Worm (Caenorhabditis elegans) whole organism, L1 larva: Measurements from ENCODE around the gene pafo-1.
A peak's percentile ranks its signal among the peaks of the same experiment; 100 is the strongest.

ENCODE experiments used
- C04F5.9 ChIP-seq: sonication (generic microtip); optimal IDR thresholded peaks from 2 replicates; lab custom pipeline; 2016; ENCODE audit warnings: missing genetic modification characterization, missing compliant biosample characterization
- C16A3.4 ChIP-seq: fragments of 150-350 bp; optimal IDR thresholded peaks from 2 replicates; lab custom pipeline; 2014; ENCODE audit warnings: missing biosample characterization, missing genetic modification characterization
- blmp-1 ChIP-seq: fragments of 150-350 bp; optimal IDR thresholded peaks from 2 replicates; lab custom pipeline; 2014; ENCODE audit warnings: missing biosample characterization, missing genetic modification characterization
- ceh-63 ChIP-seq: fragments of 200-800 bp; sonication (Bioruptor generic); optimal IDR thresholded peaks from 2 replicates; lab custom pipeline; 2018; ENCODE audit warnings: mild to moderate bottlenecking, missing genetic modification characterization, missing compliant biosample characterization
- dpl-1 ChIP-seq, 3 experiments: fragments of 150-350 bp in 2 of 3; sonication (generic microtip) in 1 of 3; optimal IDR thresholded peaks; 2 replicates each; lab custom pipeline; 2014 to 2017; ENCODE audit warnings: missing biosample characterization in 3 of 3, missing genetic modification characterization in 3 of 3, missing genetic modification reagents in 3 of 3
- dsc-1 ChIP-seq: sonication (generic microtip); optimal IDR thresholded peaks from 2 replicates; lab custom pipeline; 2016; ENCODE audit warnings: mild to moderate bottlenecking, missing genetic modification characterization, missing compliant biosample characterization
- efl-1 ChIP-seq, 4 experiments: fragments of 150-350 bp; optimal IDR thresholded peaks in 3 of 4; peaks in 1 of 4; 1 replicate in 1 of 4; 2 replicates in 3 of 4; lab custom pipeline; 2014; ENCODE audit warnings: missing biosample characterization in 2 of 4, missing genetic modification characterization in 2 of 4, missing genetic modification reagents in 2 of 4
- egl-13 ChIP-seq: sonication (generic microtip); optimal IDR thresholded peaks from 2 replicates; lab custom pipeline; 2016; ENCODE audit warnings: missing genotype, missing genetic modification reagents, missing genetic modification characterization, missing compliant biosample characterization
- elt-2 ChIP-seq: sonication (generic microtip); optimal IDR thresholded peaks from 2 replicates; lab custom pipeline; 2016; ENCODE audit warnings: missing genetic modification characterization, mild to moderate bottlenecking, inconsistent platforms, missing compliant biosample characterization, missing genetic modification reagents
- elt-3 ChIP-seq, 6 experiments: fragments of 150-350 bp in 1 of 6; sonication (generic microtip); optimal IDR thresholded peaks; 2 replicates each; lab custom pipeline; 2017 to 2018; ENCODE audit warnings: missing biosample characterization in 6 of 6, missing genetic modification characterization in 6 of 6, inconsistent platforms in 1 of 6
- fkh-8 ChIP-seq: sonication (generic microtip); optimal IDR thresholded peaks from 2 replicates; lab custom pipeline; 2016; ENCODE audit warnings: mild to moderate bottlenecking, missing genetic modification characterization, missing compliant biosample characterization
- fos-1 ChIP-seq: fragments of 150-350 bp; optimal IDR thresholded peaks from 2 replicates; lab custom pipeline; 2014; ENCODE audit warnings: missing biosample characterization, missing genetic modification characterization
- hlh-4 ChIP-seq: sonication (generic microtip); optimal IDR thresholded peaks from 2 replicates; lab custom pipeline; 2016; ENCODE audit warnings: mild to moderate bottlenecking, missing genetic modification characterization, missing compliant biosample characterization
- irx-1 ChIP-seq: sonication (generic microtip); optimal IDR thresholded peaks from 2 replicates; lab custom pipeline; 2016; ENCODE audit warnings: missing genetic modification characterization, missing compliant biosample characterization
- jun-1 ChIP-seq: fragments of 150-350 bp; optimal IDR thresholded peaks from 2 replicates; lab custom pipeline; 2014; ENCODE audit warnings: missing biosample characterization, missing genetic modification reagents, missing genetic modification characterization
- lin-14 ChIP-seq: fragments of 200-800 bp; sonication (Bioruptor generic); optimal IDR thresholded peaks from 2 replicates; lab custom pipeline; 2018; ENCODE audit warnings: mild to moderate bottlenecking, missing genetic modification characterization, moderate library complexity, missing compliant biosample characterization
- lin-35 ChIP-seq, 2 experiments: fragments of 150-350 bp; optimal IDR thresholded peaks; 2 replicates each; lab custom pipeline; 2014; ENCODE audit warnings: missing biosample characterization in 2 of 2, missing genetic modification characterization in 2 of 2, missing genetic modification reagents in 2 of 2
- lsy-2 ChIP-seq, 2 experiments: fragments of 150-350 bp; optimal IDR thresholded peaks; 2 replicates each; lab custom pipeline; 2014; ENCODE audit warnings: missing biosample characterization in 2 of 2, missing genetic modification characterization in 2 of 2
- mdl-1 ChIP-seq, 2 experiments: fragments of 150-350 bp; optimal IDR thresholded peaks; 2 replicates each; lab custom pipeline; 2014 to 2017; ENCODE audit warnings: missing biosample characterization in 2 of 2, missing genetic modification characterization in 2 of 2, inconsistent platforms in 1 of 2
- mep-1 ChIP-seq: fragments of 150-350 bp; optimal IDR thresholded peaks from 2 replicates; lab custom pipeline; 2014; ENCODE audit warnings: missing biosample characterization, missing genetic modification characterization
- nhr-12 ChIP-seq: sonication (generic microtip); optimal IDR thresholded peaks from 2 replicates; lab custom pipeline; 2017; ENCODE audit warnings: missing biosample characterization, missing genetic modification characterization
- nhr-19 ChIP-seq: fragments of 200-800 bp; sonication (Bioruptor generic); conservative IDR thresholded peaks from 2 replicates; pipeline ENCODE4 v1.3.6; 2022; ENCODE audit warnings: missing genetic modification characterization, missing compliant biosample characterization
- nhr-20 ChIP-seq: sonication (generic microtip); optimal IDR thresholded peaks from 2 replicates; lab custom pipeline; 2016; ENCODE audit warnings: mild to moderate bottlenecking, missing genetic modification characterization, missing compliant biosample characterization
- nhr-47 ChIP-seq: sonication (generic microtip); optimal IDR thresholded peaks from 2 replicates; lab custom pipeline; 2016; ENCODE audit warnings: mild to moderate bottlenecking, missing genetic modification characterization, moderate library complexity, missing compliant biosample characterization
- nhr-71 ChIP-seq: sonication (generic microtip); optimal IDR thresholded peaks from 2 replicates; lab custom pipeline; 2016; ENCODE audit warnings: mild to moderate bottlenecking, missing genetic modification characterization, moderate library complexity, missing compliant biosample characterization
- nhr-85 ChIP-seq: sonication (generic microtip); peaks from one replicate; lab custom pipeline; 2016; ENCODE audit warnings: missing genetic modification characterization, inconsistent platforms, missing compliant biosample characterization
- rnt-1 ChIP-seq: sonication (generic microtip); optimal IDR thresholded peaks from 2 replicates; lab custom pipeline; 2016; ENCODE audit warnings: mild to moderate bottlenecking, missing genetic modification characterization, moderate library complexity, missing compliant biosample characterization
- snu-23 ChIP-seq: sonication (generic microtip); optimal IDR thresholded peaks from 2 replicates; lab custom pipeline; 2016; ENCODE audit warnings: missing genetic modification characterization, missing compliant biosample characterization
- tbx-2 ChIP-seq: sonication (generic microtip); optimal IDR thresholded peaks from 2 replicates; lab custom pipeline; 2016; ENCODE audit warnings: missing genetic modification characterization, missing compliant biosample characterization
- tlp-1 ChIP-seq: fragments of 150-350 bp; optimal IDR thresholded peaks from 2 replicates; lab custom pipeline; 2014; ENCODE audit warnings: missing biosample characterization, missing genetic modification characterization
- unc-130 ChIP-seq: fragments of 150-350 bp; optimal IDR thresholded peaks from 2 replicates; lab custom pipeline; 2017; ENCODE audit warnings: missing biosample characterization, missing genetic modification characterization, inconsistent platforms
- unc-62 ChIP-seq: fragments of 150-350 bp; optimal IDR thresholded peaks from 2 replicates; lab custom pipeline; 2014; ENCODE audit warnings: missing biosample characterization, missing genetic modification reagents, missing genetic modification characterization
- unc-98 ChIP-seq: fragments of 200-800 bp; sonication (Bioruptor generic); IDR thresholded peaks from 2 replicates; pipeline ENCODE4 v1.3.6; 2022; ENCODE audit warnings: missing genetic modification characterization, missing compliant biosample characterization

pafo-1 gene

ce11 chrV:11534495-11535189 lies 13.1 kb downstream of the pafo-1 start (continued):
- TF ChIP-seq nhr-12 (tag; lab: Kevin White, UChicago) = no peak
- TF ChIP-seq C16A3.4 = peak; percentile 13
- no peak for TF ChIP-seq fkh-8
- peak; percentile 72 for TF ChIP-seq lin-14 (GFP tag; lab: Kevin White, UChicago)
- TF ChIP-seq unc-130 (tag; lab: Kevin White, UChicago) = peak; percentile 6
- peak; percentile 48 for TF ChIP-seq rnt-1 (tag; lab: Kevin White, UChicago)
- no peak for TF ChIP-seq unc-62
- TF ChIP-seq mdl-1 (tag; optimal IDR thresholded peaks at IDR 0.05; lab: Kevin White, UChicago) = peak in 1 of 2 experiments; percentile 60
- TF ChIP-seq blmp-1 (tag; lab: Kevin White, UChicago) = peak; percentile 99
- TF ChIP-seq, all 84 proteins: peak for 23

- TF ChIP-seq mep-1 (tag; lab: Kevin White, UChicago) (peak; percentile 10), egl-13 (tag; lab: Kevin White, UChicago) (no peak), blmp-1 (tag; lab: Kevin White, UChicago) (peak; percentile 51), rnt-1 (tag; lab: Kevin White, UChicago) (peak; percentile 67), lin-35 (GFP tag; optimal IDR thresholded peaks at IDR 0.05; lab: Kevin White, UChicago) (peak in 1 of 2 experiments; percentile 38), nhr-71 (tag; lab: Kevin White, UChicago) (peak; percentile 55), elt-2 (tag; lab: Kevin White, UChicago) (peak; percentile 66), efl-1 (optimal IDR thresholded peaks at IDR 0.05; lab: Kevin White, UChicago) (no peak), efl-1 (GFP tag; optimal IDR thresholded peaks at IDR 0.05 in 1 of 2; lab: Kevin White, UChicago) (peak in 1 of 2 experiments; percentile 90), jun-1 (tag; lab: Kevin White, UChicago) (no peak), lin-14 (GFP tag; lab: Kevin White, UChicago) (peak; percentile 61), snu-23 (GFP tag; lab: Kevin White, UChicago) (peak; percentile 11), tbx-2 (tag; lab: Kevin White, UChicago) (no peak), nhr-19 (GFP tag; lab: Robert Waterston, UW) (peak; percentile 17; the same call in 1 of the 2 replicates), fos-1 (tag; lab: Kevin White, UChicago) (no peak), hlh-4 (tag; lab: Kevin White, UChicago) (no peak), nhr-47 (tag; lab: Kevin White, UChicago) (peak; percentile 0), nhr-20 (tag; lab: Kevin White, UChicago) (peak; percentile 1), lsy-2 (tag; optimal IDR thresholded peaks at IDR 0.05; lab: Kevin White, UChicago) (peak in 1 of 2 experiments; percentile 37), nhr-85 (peak; percentile 34)
These were observed 14.1 kb downstream of the pafo-1 start for ce11 chrV:11535504-11536062.

DNA sequence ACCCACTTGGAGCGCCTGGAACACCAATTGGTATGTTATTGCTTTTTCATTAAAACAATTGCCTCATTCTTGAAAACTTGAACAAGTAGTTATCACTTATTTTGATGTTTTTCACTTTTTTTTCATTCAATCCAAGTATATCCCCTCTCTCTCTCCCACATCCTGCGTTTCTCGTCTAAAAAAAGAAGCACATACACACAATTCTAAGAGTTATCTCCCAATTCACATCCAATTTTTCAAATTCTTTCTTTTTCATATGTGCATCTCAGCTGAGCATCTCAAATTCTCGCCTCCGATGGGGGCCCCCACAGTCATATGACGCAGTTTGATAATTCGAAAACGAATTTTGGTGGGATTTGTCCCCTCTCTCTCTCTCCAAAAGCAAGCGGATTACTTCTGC lies 15.2 kb downstream of the pafo-1 start:
- TF ChIP-seq dpl-1 (GFP tag; optimal IDR thresholded peaks at IDR 0.05; lab: Kevin White, UChicago) (no peak), elt-3 (tag; optimal IDR thresholded peaks at IDR 0.05; lab: Kevin White, UChicago) (no peak), snu-23 (GFP tag; lab: Kevin White, UChicago) (no peak), tlp-1 (tag; lab: Kevin White, UChicago) (no peak), unc-62 (no peak), ceh-63 (GFP tag; lab: Kevin White, UChicago) (no peak), dsc-1 (tag; lab: Kevin White, UChicago) (no peak), efl-1 (optimal IDR thresholded peaks at IDR 0.05; lab: Kevin White, UChicago) (no peak), efl-1 (GFP tag; optimal IDR thresholded peaks at IDR 0.05 in 1 of 2; lab: Kevin White, UChicago) (peak in 1 of 2 experiments; percentile 83), tbx-2 (tag; lab: Kevin White, UChicago) (no peak), rnt-1 (tag; lab: Kevin White, UChicago) (no peak), egl-13 (tag; lab: Kevin White, UChicago) (no peak), C04F5.9 (no peak), nhr-85 (peak; percentile 46), lin-14 (GFP tag; lab: Kevin White, UChicago) (peak; percentile 62), unc-98 (GFP tag; lab: Robert Waterston, UW) (no peak), irx-1 (tag; lab: Kevin White, UChicago) (no peak)
